Worm (Caenorhabditis elegans) whole organism, young adult: ENCODE measurements around the gene F41E6.8.
A peak's percentile ranks its signal among the peaks of the same experiment; 100 is the strongest.

Source experiments
- B0035.1 ChIP-seq: sonication (generic microtip); optimal IDR thresholded peaks from 2 replicates; lab custom pipeline; 2016; ENCODE audit warnings: missing genetic modification characterization, mild to moderate bottlenecking, missing compliant biosample characterization, missing genotype, missing genetic modification reagents
- D2030.7 ChIP-seq: fragments of 200-800 bp; sonication (Bioruptor generic); IDR thresholded peaks from 2 replicates; pipeline ENCODE4 v1.3.6; 2022; ENCODE audit warnings: missing genetic modification reagents, missing genetic modification characterization, missing compliant biosample characterization
- F33H1.4 ChIP-seq: fragments of 200-800 bp; sonication (Bioruptor generic); IDR thresholded peaks from 2 replicates; pipeline ENCODE4 v1.3.6; 2022; ENCODE audit warnings: missing genetic modification reagents, missing genetic modification characterization, missing compliant biosample characterization
- F52B5.7 ChIP-seq: sonication (generic microtip); optimal IDR thresholded peaks from 2 replicates; lab custom pipeline; 2016; ENCODE audit warnings: mild to moderate bottlenecking, missing genetic modification characterization, missing compliant biosample characterization
- F55B11.4 ChIP-seq: sonication (generic microtip); optimal IDR thresholded peaks from 2 replicates; lab custom pipeline; 2016; ENCODE audit warnings: missing compliant biosample characterization, missing genetic modification characterization, borderline replicate concordance; ENCODE audit not compliant: insufficient read depth
- K11D2.4 ChIP-seq: fragments of 200-800 bp; sonication (Bioruptor generic); IDR thresholded peaks from 2 replicates; pipeline ENCODE4 v1.3.6; 2022; ENCODE audit warnings: missing genetic modification reagents, missing genetic modification characterization, missing compliant biosample characterization
- Y53G8AR.9 ChIP-seq: fragments of 200-800 bp; sonication (Bioruptor generic); conservative IDR thresholded peaks from 2 replicates; pipeline ENCODE4 v1.3.6; 2022; ENCODE audit warnings: missing genetic modification reagents, missing genetic modification characterization, missing compliant biosample characterization
- Y95B8A.8 ChIP-seq: fragments of 200-800 bp; sonication (Bioruptor generic); IDR thresholded peaks from 2 replicates; pipeline ENCODE4 v1.3.6; 2022; ENCODE audit warnings: missing genetic modification reagents, missing genetic modification characterization, missing compliant biosample characterization
- ama-1 ChIP-seq, 3 experiments: fragments of 150-350 bp in 1 of 3; sonication (generic microtip) in 2 of 3; optimal IDR thresholded peaks; 2 replicates each; lab custom pipeline; 2014 to 2018; ENCODE audit warnings: missing biosample characterization in 2 of 3, missing genetic modification characterization in 2 of 3, missing genetic modification reagents in 2 of 3
- aptf-3 ChIP-seq: fragments of 200-800 bp; sonication (Bioruptor generic); IDR thresholded peaks from 2 replicates; pipeline ENCODE4 v1.3.6; 2022; ENCODE audit warnings: missing genetic modification characterization, missing compliant biosample characterization
- attf-6 ChIP-seq: fragments of 200-800 bp; sonication (Bioruptor generic); IDR thresholded peaks from 2 replicates; pipeline ENCODE4 v1.3.6; 2022; ENCODE audit warnings: missing genetic modification reagents, missing genetic modification characterization, missing compliant biosample characterization
- bed-2 ChIP-seq: fragments of 200-800 bp; sonication (Bioruptor generic); IDR thresholded peaks from 2 replicates; pipeline ENCODE4 v1.3.6; 2022; ENCODE audit warnings: missing genetic modification reagents, missing genetic modification characterization, missing compliant biosample characterization
- ceh-58 ChIP-seq: fragments of 200-800 bp; sonication (Bioruptor generic); IDR thresholded peaks from 2 replicates; pipeline ENCODE4 v1.3.6; 2022; ENCODE audit warnings: missing genetic modification characterization, missing compliant biosample characterization
- ceh-79 ChIP-seq: sonication (generic microtip); optimal IDR thresholded peaks from 2 replicates; lab custom pipeline; 2017; ENCODE audit warnings: mild to moderate bottlenecking, missing genetic modification characterization, missing compliant biosample characterization
- dox-1 ChIP-seq: fragments of 200-800 bp; sonication (Bioruptor generic); IDR thresholded peaks from 2 replicates; pipeline ENCODE4 v1.3.6; 2022; ENCODE audit warnings: missing genetic modification reagents, missing genetic modification characterization, missing compliant biosample characterization
- ekl-4 ChIP-seq: fragments of 200-800 bp; sonication (Bioruptor generic); IDR thresholded peaks from 2 replicates; pipeline ENCODE4 v1.3.6; 2022; ENCODE audit warnings: missing genetic modification reagents, missing genetic modification characterization, missing compliant biosample characterization
- hlh-12 ChIP-seq: sonication (generic microtip); optimal IDR thresholded peaks from 2 replicates; lab custom pipeline; 2016; ENCODE audit warnings: missing genetic modification characterization, missing compliant biosample characterization
- lin-35 ChIP-seq, 3 experiments: fragments of 150-350 bp in 2 of 3; sonication (generic microtip) in 1 of 3; optimal IDR thresholded peaks; 2 replicates each; lab custom pipeline; 2014 to 2018; ENCODE audit warnings: missing biosample characterization in 3 of 3, missing genetic modification characterization in 3 of 3, missing genetic modification reagents in 3 of 3
- lir-1 ChIP-seq: fragments of 200-800 bp; sonication (Bioruptor generic); conservative IDR thresholded peaks from 2 replicates; pipeline ENCODE4 v1.3.6; 2022; ENCODE audit warnings: missing genetic modification reagents, missing genetic modification characterization, missing compliant biosample characterization
- lsy-27 ChIP-seq: sonication (generic microtip); optimal IDR thresholded peaks from 2 replicates; lab custom pipeline; 2017; ENCODE audit warnings: missing genetic modification characterization, mild to moderate bottlenecking, missing compliant biosample characterization, antibody characterized with exemption, missing genotype, borderline replicate concordance; ENCODE audit not compliant: insufficient read depth
- madf-6 ChIP-seq: fragments of 200-800 bp; sonication (Bioruptor generic); IDR thresholded peaks from 2 replicates; pipeline ENCODE4 v1.3.6; 2022; ENCODE audit warnings: missing genetic modification reagents, missing genetic modification characterization, missing compliant biosample characterization
- mes-4 ChIP-seq: sonication (generic microtip); optimal IDR thresholded peaks from 2 replicates; lab custom pipeline; 2016; ENCODE audit warnings: missing genotype, missing genetic modification characterization, missing compliant biosample characterization
- nhr-179 ChIP-seq: sonication (generic microtip); optimal IDR thresholded peaks from 2 replicates; lab custom pipeline; 2016; ENCODE audit warnings: mild to moderate bottlenecking, missing genetic modification characterization, missing compliant biosample characterization
- nhr-27 ChIP-seq: fragments of 200-800 bp; sonication (Bioruptor generic); optimal IDR thresholded peaks from 2 replicates; lab custom pipeline; 2018; ENCODE audit warnings: mild to moderate bottlenecking, missing genetic modification characterization, moderate library complexity, missing compliant biosample characterization
- pbrm-1 ChIP-seq: fragments of 200-800 bp; sonication (Bioruptor generic); IDR thresholded peaks from 2 replicates; pipeline ENCODE4 v1.3.6; 2022; ENCODE audit warnings: missing genetic modification reagents, missing genetic modification characterization, missing compliant biosample characterization
- rcor-1 ChIP-seq: fragments of 200-800 bp; sonication (Bioruptor generic); IDR thresholded peaks from 2 replicates; pipeline ENCODE4 v1.3.6; 2022; ENCODE audit warnings: missing genetic modification reagents, missing genetic modification characterization, missing compliant biosample characterization
- snpc-1.1 ChIP-seq: sonication (generic microtip); optimal IDR thresholded peaks from 2 replicates; lab custom pipeline; 2017; ENCODE audit warnings: missing genetic modification characterization, mild to moderate bottlenecking, missing compliant biosample characterization, antibody characterized with exemption, moderate library complexity, missing genotype, missing genetic modification reagents; ENCODE audit not compliant: insufficient read depth
- snpc-3.4 ChIP-seq: sonication (generic microtip); optimal IDR thresholded peaks from 2 replicates; lab custom pipeline; 2017; ENCODE audit warnings: missing genetic modification characterization, mild to moderate bottlenecking, missing compliant biosample characterization, antibody characterized with exemption, moderate library complexity, missing genotype, missing genetic modification reagents
- snpc-4 ChIP-seq, 5 experiments: fragments of 150-350 bp in 1 of 5; sonication (generic microtip) in 4 of 5; optimal IDR thresholded peaks; 2 replicates each; lab custom pipeline; 2014 to 2018; ENCODE audit warnings: missing genetic modification characterization in 5 of 5, missing biosample characterization in 3 of 5, antibody characterized with exemption in 2 of 5, mild to moderate bottlenecking in 2 of 5, missing compliant biosample characterization in 2 of 5, missing genotype in 2 of 5, moderate library complexity in 2 of 5, missing genetic modification reagents in 1 of 5
- sptf-2 ChIP-seq: fragments of 200-800 bp; sonication (Bioruptor generic); optimal IDR thresholded peaks from 2 replicates; lab custom pipeline; 2018; ENCODE audit warnings: mild to moderate bottlenecking, missing genetic modification characterization, missing compliant biosample characterization
- tlf-1 ChIP-seq: fragments of 200-800 bp; sonication (Bioruptor generic); optimal IDR thresholded peaks from 2 replicates; lab custom pipeline; 2018; ENCODE audit warnings: mild to moderate bottlenecking, missing genetic modification characterization, missing compliant biosample characterization
- ztf-25 ChIP-seq: fragments of 200-800 bp; sonication (Bioruptor generic); IDR thresholded peaks from 2 replicates; pipeline ENCODE4 v1.3.6; 2022; ENCODE audit warnings: missing genetic modification reagents, missing genetic modification characterization, missing compliant biosample characterization

The F41E6.8 gene

DNA sequence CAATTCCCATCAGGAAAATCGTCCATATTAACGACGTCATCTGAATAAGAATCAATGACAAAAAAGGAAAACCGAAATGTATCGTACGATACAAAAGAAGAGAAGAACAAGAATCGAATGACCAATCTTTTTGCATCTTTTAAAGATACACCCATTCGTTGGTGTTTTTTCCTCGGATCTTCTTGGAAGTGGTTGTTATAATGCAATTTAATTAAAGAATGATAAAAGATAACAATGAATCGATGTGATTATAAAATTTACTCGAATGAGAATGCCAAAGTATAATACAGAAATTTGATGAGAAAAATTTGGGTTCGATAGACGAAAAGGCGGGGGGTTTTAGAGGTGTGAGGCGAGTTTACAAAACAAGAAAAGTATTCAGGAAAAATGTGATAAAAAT is 27.7 kb upstream of the F41E6.8 start, which contains the start of gene F41E6.12:
Gene F41E6.12 (minus strand): TSS at position 101 of the 400 bp plus-strand sequence.
- 0 out of 2 replicates have a peak, but pooled peaks have one; percentile 15 for TF ChIP-seq rcor-1 (GFP tag; lab: Robert Waterston, UW)
- 0 out of 2 replicates have a peak, but pooled peaks have one; percentile 3 for TF ChIP-seq F33H1.4 (GFP tag; lab: Robert Waterston, UW)
- peak; percentile 47 for TF ChIP-seq tlf-1 (GFP tag; lab: Kevin White, UChicago)
- TF ChIP-seq Y53G8AR.9 (GFP tag; lab: Robert Waterston, UW) = peak; percentile 41; the same call in 1 of the 2 replicates
- peak; percentile 69 for TF ChIP-seq ama-1 (optimal IDR thresholded peaks at IDR 0.05; lab: Kevin White, UChicago)
- TF ChIP-seq ama-1 (GFP tag; optimal IDR thresholded peaks at IDR 0.05; lab: Kevin White, UChicago) = no peak
- no peak for TF ChIP-seq snpc-3.4

ce11 chrV:8627580-8627979 is 26.3 kb upstream of the F41E6.8 start:
- TF ChIP-seq F55B11.4 (no peak), lin-35 (GFP tag; optimal IDR thresholded peaks at IDR 0.05; lab: Kevin White, UChicago) (no peak)

DNA sequence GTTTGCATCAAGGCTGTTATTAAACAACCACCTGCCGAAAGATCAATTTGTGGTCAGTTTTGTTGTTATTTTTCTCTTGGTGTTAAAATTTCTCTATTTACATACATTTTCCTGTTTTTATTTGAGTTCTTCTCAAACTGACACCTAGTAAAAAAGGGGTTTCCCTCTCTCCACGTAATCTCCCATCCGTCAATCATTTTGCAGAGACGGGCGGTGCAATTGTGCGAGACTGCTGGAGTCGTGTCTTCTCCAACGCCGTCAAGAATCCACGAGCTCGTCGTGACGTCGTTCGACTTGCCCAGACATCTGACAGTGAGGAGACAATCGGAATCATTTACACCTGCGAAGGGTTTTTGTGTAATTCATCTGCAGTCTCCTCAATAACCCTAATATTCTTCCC is 25.1 kb upstream of the F41E6.8 start:
- no peak for TF ChIP-seq bed-2
- TF ChIP-seq lin-35 (GFP tag; optimal IDR thresholded peaks at IDR 0.05; lab: Kevin White, UChicago) = no peak
- TF ChIP-seq snpc-1.1 = no peak
- no peak for TF ChIP-seq pbrm-1
- no peak for TF ChIP-seq aptf-3 (GFP tag; lab: Robert Waterston, UW)
- no peak for TF ChIP-seq lsy-27
- no peak for TF ChIP-seq madf-6 (GFP tag; lab: Robert Waterston, UW)
- no peak for TF ChIP-seq nhr-179 (tag; lab: Kevin White, UChicago)

- TF ChIP-seq lir-1 = no peak
- no peak for TF ChIP-seq B0035.1 (tag; lab: Kevin White, UChicago)
- no peak for TF ChIP-seq ekl-4 (GFP tag; lab: Robert Waterston, UW)
- TF ChIP-seq F52B5.7 (tag; lab: Kevin White, UChicago) = no peak
- no peak for TF ChIP-seq nhr-27 (tag; lab: Kevin White, UChicago)
- no peak for TF ChIP-seq ceh-58 (GFP tag; lab: Robert Waterston, UW)
- TF ChIP-seq bed-2 = no peak
- TF ChIP-seq Y95B8A.8 = no peak
- no peak for TF ChIP-seq D2030.7 (GFP tag; lab: Robert Waterston, UW)
- TF ChIP-seq dox-1 = no peak
- TF ChIP-seq hlh-12 (tag; lab: Kevin White, UChicago) = no peak
- no peak for TF ChIP-seq K11D2.4 (GFP tag; lab: Robert Waterston, UW)
- no peak for TF ChIP-seq mes-4 (tag; lab: Kevin White, UChicago)
- TF ChIP-seq snpc-4 (GFP tag; optimal IDR thresholded peaks at IDR 0.05; lab: Kevin White, UChicago) = no peak
- no peak for TF ChIP-seq snpc-4 (tag; optimal IDR thresholded peaks at IDR 0.05; lab: Kevin White, UChicago)
- no peak for TF ChIP-seq sptf-2 (GFP tag; lab: Kevin White, UChicago)
- no peak for TF ChIP-seq snpc-3.4
- no peak for TF ChIP-seq attf-6 (GFP tag; lab: Robert Waterston, UW)
- TF ChIP-seq ceh-79 (tag; lab: Kevin White, UChicago) = no peak
- TF ChIP-seq ztf-25 (GFP tag; lab: Robert Waterston, UW) = no peak
Measured at ce11 chrV:8623754-8624153, 22.4 kb upstream of the F41E6.8 start, which contains the start of gene F41E6.17. TSS of gene F41E6.17 (plus strand) at chrV:8624101.
